Worm (Caenorhabditis elegans): ENCODE measurements around the gene lgc-16.

DNA sequence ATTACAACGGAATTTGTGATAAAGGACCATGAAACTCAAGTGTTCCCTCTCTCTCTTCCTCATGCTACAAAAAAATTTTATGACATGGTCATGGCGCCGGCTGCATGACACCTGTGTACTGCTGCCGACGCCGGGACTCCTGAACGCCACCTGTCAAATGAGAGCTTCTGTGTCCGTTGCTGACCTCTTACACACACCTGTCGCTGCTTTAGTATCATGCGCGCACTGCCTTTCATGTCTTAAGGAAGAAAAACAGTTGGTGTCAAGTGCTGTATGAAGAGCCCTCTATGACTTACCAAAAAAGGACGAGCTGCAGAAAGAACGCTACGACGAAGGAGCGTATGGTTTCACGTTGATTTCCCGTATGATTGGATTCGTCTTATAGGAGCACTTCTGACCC lies 25.8 kb upstream of the lgc-16 start:
- TF ChIP-seq him-1 (tag; optimal IDR thresholded peaks at IDR 0.05) (no peak), dao-5 (tag; optimal IDR thresholded peaks at IDR 0.05) (no peak), W03F9.2 (tag; optimal IDR thresholded peaks at IDR 0.05) (no peak)

Measured in whole organism, L4/young adult.